Fruit fly (Drosophila melanogaster): ENCODE measurements around the gene rdog.
A peak's percentile ranks its signal among the peaks of the same experiment; 100 is the strongest.

- TF ChIP-seq CG1620 (GFP tag; optimal IDR thresholded peaks at IDR 0.05) = no peak
- no peak for TF ChIP-seq Clk (GFP tag; optimal IDR thresholded peaks at IDR 0.05)
- no peak for TF ChIP-seq CG7045 (GFP tag; optimal IDR thresholded peaks at IDR 0.05)
- no peak for TF ChIP-seq Hr96 (GFP tag; optimal IDR thresholded peaks at IDR 0.05)
- peak; percentile 46 for TF ChIP-seq bab1 (GFP tag; optimal IDR thresholded peaks at IDR 0.05)
- no peak for TF ChIP-seq kay (GFP tag; ENCODE audit: borderline replicate concordance)
- TF ChIP-seq cic (GFP tag; optimal IDR thresholded peaks at IDR 0.05) = no peak
Observed at dm6 chr3R:29207996-29208395, 50.1 kb downstream of the rdog start.
